ENCODE assay signal across 2 fruit fly cellular contexts in the genomic region with DNA sequence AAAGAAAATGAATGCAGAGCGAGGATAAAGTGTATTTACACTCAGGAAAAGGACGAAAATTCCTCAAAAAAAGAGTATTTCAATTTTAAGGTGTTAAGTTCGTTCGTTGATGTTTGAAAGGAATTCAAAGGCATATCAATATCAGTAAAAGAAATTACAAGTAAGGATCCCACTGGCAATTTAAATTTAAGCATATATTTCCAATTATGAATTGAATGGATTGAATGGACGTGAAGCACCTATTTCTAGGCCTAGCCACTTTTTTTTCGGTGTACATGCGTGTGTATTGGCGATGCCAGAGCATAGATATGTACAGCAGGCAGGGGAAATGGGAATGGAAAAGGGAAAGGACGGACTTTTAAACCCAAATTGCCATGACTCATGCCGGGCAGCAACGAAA.
A peak's percentile ranks its signal among the peaks of the same experiment; 100 is the strongest.
TF ChIP-seq lines count a peak whose summit lies in the region.

No protein-coding gene starts in this region.

- TF ChIP-seq CTCF in whole organism, embryonic (GFP tag; optimal IDR thresholded peaks at IDR 0.05; lab: Kevin White, UChicago): no peak

TF ChIP-seq in whole organism, embryonic, 481 proteins besides CTCF, POLR2A, EP300 and RAD21 (continues in another document):
- peak in 1 of 3 experiments; percentile 68 for TF ChIP-seq lola (GFP tag; optimal IDR thresholded peaks at IDR 0.05; lab: Kevin White, UChicago)
- peak; percentile 7 for TF ChIP-seq Side (GFP tag; optimal IDR thresholded peaks at IDR 0.05; lab: Kevin White, UChicago)
- TF ChIP-seq peb (GFP tag; IDR thresholded peaks at IDR 0.05; lab: Robert Waterston, UW): no peak
- TF ChIP-seq dmrt99B (tag; optimal IDR thresholded peaks at IDR 0.05; lab: Kevin White, UChicago): no peak
- peak; percentile 49 for TF ChIP-seq CG14710 (tag; optimal IDR thresholded peaks at IDR 0.05; lab: Kevin White, UChicago)
- no peak for TF ChIP-seq HmgZ (tag; optimal IDR thresholded peaks at IDR 0.05; lab: Kevin White, UChicago)
- TF ChIP-seq mld (GFP tag; IDR thresholded peaks at IDR 0.05; lab: Robert Waterston, UW; ENCODE audit: partially characterized antibody): no peak
- peak; percentile 20; the same call in 1 of the 2 replicates for TF ChIP-seq CG8765 (GFP tag; IDR thresholded peaks at IDR 0.05; lab: Robert Waterston, UW)
- TF ChIP-seq cg (GFP tag; optimal IDR thresholded peaks at IDR 0.05; lab: Kevin White, UChicago): peak; percentile 48
- peak; percentile 61 for TF ChIP-seq CG4404 (GFP tag; IDR thresholded peaks at IDR 0.05; lab: Robert Waterston, UW)
- peak in 1 of 2 experiments; percentile 28 for TF ChIP-seq chif (GFP tag; optimal IDR thresholded peaks at IDR 0.05; lab: Kevin White, UChicago)
- no peak for TF ChIP-seq cwo (GFP tag; optimal IDR thresholded peaks at IDR 0.05; lab: Kevin White, UChicago)
- TF ChIP-seq Mes4 (GFP tag; optimal IDR thresholded peaks at IDR 0.05; lab: Kevin White, UChicago): no peak
- TF ChIP-seq CG10267 (tag; optimal IDR thresholded peaks at IDR 0.05; lab: Kevin White, UChicago): peak; percentile 53
- peak; percentile 3 for TF ChIP-seq HLH54F (GFP tag; optimal IDR thresholded peaks at IDR 0.05; lab: Kevin White, UChicago)
- TF ChIP-seq CG15696 (tag; optimal IDR thresholded peaks at IDR 0.05; lab: Kevin White, UChicago): peak; percentile 82
- TF ChIP-seq CG13424 (tag; optimal IDR thresholded peaks at IDR 0.05; lab: Kevin White, UChicago): peak; percentile 24
- peak; percentile 39 for TF ChIP-seq CG12391 (tag; optimal IDR thresholded peaks at IDR 0.05; lab: Kevin White, UChicago)
- TF ChIP-seq fd102C (GFP tag; optimal IDR thresholded peaks at IDR 0.05; lab: Kevin White, UChicago): peak; percentile 59
- TF ChIP-seq CG9876 (GFP tag; optimal IDR thresholded peaks at IDR 0.05; lab: Kevin White, UChicago): no peak
- no peak for TF ChIP-seq wor (GFP tag; IDR thresholded peaks at IDR 0.05; lab: Robert Waterston, UW)
- TF ChIP-seq grau (tag; optimal IDR thresholded peaks at IDR 0.05; lab: Kevin White, UChicago): peak; percentile 17
- peak; percentile 28 for TF ChIP-seq phol (tag; optimal IDR thresholded peaks at IDR 0.05; lab: Kevin White, UChicago)
- TF ChIP-seq bigmax (GFP tag; optimal IDR thresholded peaks at IDR 0.05; lab: Kevin White, UChicago): no peak
- TF ChIP-seq tin (GFP tag; optimal IDR thresholded peaks at IDR 0.05; lab: Kevin White, UChicago): peak; percentile 2
- no peak for TF ChIP-seq ham (GFP tag; IDR thresholded peaks at IDR 0.05; lab: Robert Waterston, UW)
- TF ChIP-seq Ets97D (GFP tag; optimal IDR thresholded peaks at IDR 0.05; lab: Kevin White, UChicago): no peak
- TF ChIP-seq ranshi (GFP tag; IDR thresholded peaks at IDR 0.05; lab: Robert Waterston, UW): no peak
- peak in 1 of 2 experiments; percentile 34 for TF ChIP-seq eve (GFP tag; optimal IDR thresholded peaks at IDR 0.05; lab: Kevin White, UChicago)
- TF ChIP-seq fru (optimal IDR thresholded peaks at IDR 0.05; lab: Kevin White, UChicago): no peak
- no peak for TF ChIP-seq Oaz (GFP tag; IDR thresholded peaks at IDR 0.05; lab: Robert Waterston, UW)
- peak; percentile 49 for TF ChIP-seq CG9727 (GFP tag; optimal IDR thresholded peaks at IDR 0.05; lab: Kevin White, UChicago)
- TF ChIP-seq tll (GFP tag; optimal IDR thresholded peaks at IDR 0.05; lab: Kevin White, UChicago): peak; percentile 38 to 79
- TF ChIP-seq Camta (GFP tag; optimal IDR thresholded peaks at IDR 0.05; lab: Kevin White, UChicago): no peak
- 0 out of 2 replicates have a peak, but pooled peaks have one; percentile 9 for TF ChIP-seq onecut (GFP tag; IDR thresholded peaks at IDR 0.05; lab: Robert Waterston, UW)
- TF ChIP-seq CG18262 (tag; optimal IDR thresholded peaks at IDR 0.05; lab: Kevin White, UChicago): peak; percentile 60
- TF ChIP-seq CoRest (tag; optimal IDR thresholded peaks at IDR 0.05; lab: Kevin White, UChicago): peak; percentile 23
- TF ChIP-seq sob (GFP tag; IDR thresholded peaks at IDR 0.05; lab: Robert Waterston, UW): no peak
- no peak for TF ChIP-seq unc-4 (GFP tag; IDR thresholded peaks at IDR 0.05; lab: Robert Waterston, UW; ENCODE audit: partially characterized antibody)
- TF ChIP-seq prd (optimal IDR thresholded peaks at IDR 0.05; lab: Kevin White, UChicago): no peak
- TF ChIP-seq prd (GFP tag; IDR thresholded peaks at IDR 0.05; lab: Robert Waterston, UW): peak; percentile 54; the same call in 2 of the 3 replicates
- peak; percentile 38 for TF ChIP-seq CG1603 (tag; optimal IDR thresholded peaks at IDR 0.05; lab: Kevin White, UChicago)
- peak; percentile 22 for TF ChIP-seq Ssrp (tag; optimal IDR thresholded peaks at IDR 0.05; lab: Kevin White, UChicago)

TF ChIP-seq in whole organism, wandering third instar larva, 38 proteins besides CTCF, POLR2A, EP300 and RAD21:
- TF ChIP-seq Abd-B (GFP tag; optimal IDR thresholded peaks at IDR 0.05; lab: Kevin White, UChicago) (no peak), psq (GFP tag; optimal IDR thresholded peaks at IDR 0.05; lab: Kevin White, UChicago) (peak; percentile 5), h (GFP tag; optimal IDR thresholded peaks at IDR 0.05; lab: Kevin White, UChicago) (no peak), foxo (GFP tag; optimal IDR thresholded peaks at IDR 0.05; lab: Kevin White, UChicago) (peak in 1 of 2 experiments; percentile 10)
